In the genomic region with DNA sequence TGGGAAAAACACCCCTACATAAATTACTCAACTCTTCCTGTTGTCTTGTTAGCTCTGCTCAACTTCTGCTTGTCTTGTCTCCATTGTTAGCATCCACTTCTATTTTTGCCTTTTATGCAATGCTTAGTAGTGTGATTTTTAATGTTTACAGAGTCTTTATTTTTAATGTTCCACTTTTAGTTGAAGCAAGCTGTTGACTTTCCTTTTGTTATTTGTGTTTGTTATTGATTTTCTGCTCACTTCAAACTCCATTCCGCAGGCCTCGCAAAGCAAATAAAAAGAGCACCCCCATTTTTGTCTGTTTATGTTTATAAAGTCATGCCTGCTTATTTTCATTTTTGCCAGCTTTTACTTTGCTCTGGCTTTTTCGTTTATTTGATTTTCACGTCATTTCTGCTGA, we compare ENCODE assay signal across 3 fruit fly cellular contexts.
TF ChIP-seq lines count a peak whose summit lies in the region.

No protein-coding gene starts in this region.

- TF ChIP-seq CTCF in whole organism, embryonic (GFP tag; optimal IDR thresholded peaks at IDR 0.05; lab: Kevin White, UChicago): no peak

TF ChIP-seq in whole organism, embryonic, 481 proteins besides CTCF, POLR2A, EP300 and RAD21 (continues in another document):
- TF ChIP-seq CG18599 (GFP tag; optimal IDR thresholded peaks at IDR 0.05; lab: Kevin White, UChicago) (peak; percentile 21), Trl (optimal IDR thresholded peaks at IDR 0.05; lab: Kevin White, UChicago) (no peak), Trl (GFP tag; optimal IDR thresholded peaks at IDR 0.05; lab: Kevin White, UChicago) (no peak), run (tag; optimal IDR thresholded peaks at IDR 0.05; lab: Kevin White, UChicago) (no peak), Gug (GFP tag; IDR thresholded peaks at IDR 0.05; lab: Robert Waterston, UW) (no peak), CG11085 (GFP tag; IDR thresholded peaks at IDR 0.05; lab: Robert Waterston, UW) (no peak), CG6175 (GFP tag; IDR thresholded peaks at IDR 0.05; lab: Robert Waterston, UW) (no peak), CG31441 (GFP tag; IDR thresholded peaks at IDR 0.05; lab: Robert Waterston, UW) (no peak), CG18619 (GFP tag; optimal IDR thresholded peaks at IDR 0.05; lab: Kevin White, UChicago) (no peak), CG6854 (GFP tag; optimal IDR thresholded peaks at IDR 0.05; lab: Kevin White, UChicago) (no peak), CG14441 (GFP tag; IDR thresholded peaks at IDR 0.05; lab: Robert Waterston, UW) (no peak), Lhr (GFP tag; optimal IDR thresholded peaks at IDR 0.05; lab: Kevin White, UChicago) (no peak), slou (GFP tag; optimal IDR thresholded peaks at IDR 0.05; lab: Kevin White, UChicago) (no peak), pum (GFP tag; optimal IDR thresholded peaks at IDR 0.05; lab: Kevin White, UChicago) (no peak), CG30431 (GFP tag; optimal IDR thresholded peaks at IDR 0.05; lab: Kevin White, UChicago) (no peak), yki (optimal IDR thresholded peaks at IDR 0.05; lab: Kevin White, UChicago) (no peak), Nf-YB (GFP tag; optimal IDR thresholded peaks at IDR 0.05; lab: Kevin White, UChicago) (no peak), dm (GFP tag; optimal IDR thresholded peaks at IDR 0.05; lab: Kevin White, UChicago) (no peak), unc-4 (GFP tag; IDR thresholded peaks at IDR 0.05; lab: Robert Waterston, UW; ENCODE audit: partially characterized antibody) (no peak), Pdp1 (GFP tag; optimal IDR thresholded peaks at IDR 0.05; lab: Kevin White, UChicago) (no peak), Poxn (GFP tag; IDR thresholded peaks at IDR 0.05; lab: Robert Waterston, UW) (no peak), CG2678 (tag; optimal IDR thresholded peaks at IDR 0.05; lab: Kevin White, UChicago) (peak; percentile 12), CG15514 (GFP tag; optimal IDR thresholded peaks at IDR 0.05; lab: Kevin White, UChicago) (no peak), CG1792 (GFP tag; optimal IDR thresholded peaks at IDR 0.05; lab: Kevin White, UChicago) (no peak), grn (GFP tag; optimal IDR thresholded peaks at IDR 0.05; lab: Kevin White, UChicago) (no peak), nau (GFP tag; optimal IDR thresholded peaks at IDR 0.05; lab: Kevin White, UChicago) (no peak), trh (GFP tag; optimal IDR thresholded peaks at IDR 0.05; lab: Kevin White, UChicago) (no peak), Sin3A (optimal IDR thresholded peaks at IDR 0.05; lab: Kevin White, UChicago) (no peak), pan (optimal IDR thresholded peaks at IDR 0.05; lab: Kevin White, UChicago) (no peak), pan (GFP tag; optimal IDR thresholded peaks at IDR 0.05 in 1 of 2, IDR thresholded peaks at IDR 0.05 in 1 of 2) (peak in 1 of 2 experiments; percentile 5)

TF ChIP-seq in whole organism, prepupa, 60 proteins besides CTCF, POLR2A, EP300 and RAD21:
- TF ChIP-seq Eip78C (GFP tag; lab: Kevin White, UChicago) (peak; percentile 51), lz (GFP tag; optimal IDR thresholded peaks at IDR 0.05; lab: Kevin White, UChicago) (no peak), fkh (GFP tag; optimal IDR thresholded peaks at IDR 0.05; lab: Kevin White, UChicago) (peak; percentile 20), CG1621 (tag; optimal IDR thresholded peaks at IDR 0.05; lab: Kevin White, UChicago) (no peak)

TF ChIP-seq in whole organism, wandering third instar larva, 38 proteins besides CTCF, POLR2A, EP300 and RAD21:
- TF ChIP-seq OdsH (GFP tag; optimal IDR thresholded peaks at IDR 0.05; lab: Kevin White, UChicago): peak; percentile 29
- TF ChIP-seq fru (GFP tag; optimal IDR thresholded peaks at IDR 0.05; lab: Kevin White, UChicago): peak; percentile 11
- no peak for TF ChIP-seq sv (GFP tag; optimal IDR thresholded peaks at IDR 0.05; lab: Kevin White, UChicago)
- TF ChIP-seq Hr83 (GFP tag; optimal IDR thresholded peaks at IDR 0.05; lab: Kevin White, UChicago; ENCODE audit: poor library complexity, severe bottlenecking): no peak
- TF ChIP-seq Hr78 (GFP tag; optimal IDR thresholded peaks at IDR 0.05; lab: Kevin White, UChicago): no peak
- TF ChIP-seq foxo (GFP tag; optimal IDR thresholded peaks at IDR 0.05; lab: Kevin White, UChicago): peak in 1 of 2 experiments; percentile 30
- peak; percentile 39 for TF ChIP-seq h (GFP tag; optimal IDR thresholded peaks at IDR 0.05; lab: Kevin White, UChicago)
- TF ChIP-seq lola (GFP tag; optimal IDR thresholded peaks at IDR 0.05; lab: Kevin White, UChicago): no peak
- TF ChIP-seq psq (GFP tag; optimal IDR thresholded peaks at IDR 0.05; lab: Kevin White, UChicago): no peak
- TF ChIP-seq rgr (GFP tag; optimal IDR thresholded peaks at IDR 0.05; lab: Kevin White, UChicago): peak; percentile 48
- TF ChIP-seq sage (GFP tag; optimal IDR thresholded peaks at IDR 0.05; lab: Kevin White, UChicago): no peak
